Fruit fly (Drosophila melanogaster) S2 (cell line): Measurements from ENCODE around the gene CG8924.

ENCODE experiments used
- CG8478 ChIP-seq: fragments of >200 bp; optimal IDR thresholded peaks from 2 replicates; lab custom pipeline; 2018
- CTCF ChIP-seq, 2 experiments: fragments of >200 bp; optimal IDR thresholded peaks; 2 replicates each; lab custom pipeline; 2018

dm6 chrX:15933504-15934225 is 7.2 kb upstream of the CG8924 start, which contains the start of gene Ranbp16:
- no peak for TF ChIP-seq CG8478
- TF ChIP-seq CTCF (optimal IDR thresholded peaks at IDR 0.05; lab: Kevin White, UChicago): no peak
